Fruit fly (Drosophila melanogaster): ENCODE data around the gene NimB2.

DNA sequence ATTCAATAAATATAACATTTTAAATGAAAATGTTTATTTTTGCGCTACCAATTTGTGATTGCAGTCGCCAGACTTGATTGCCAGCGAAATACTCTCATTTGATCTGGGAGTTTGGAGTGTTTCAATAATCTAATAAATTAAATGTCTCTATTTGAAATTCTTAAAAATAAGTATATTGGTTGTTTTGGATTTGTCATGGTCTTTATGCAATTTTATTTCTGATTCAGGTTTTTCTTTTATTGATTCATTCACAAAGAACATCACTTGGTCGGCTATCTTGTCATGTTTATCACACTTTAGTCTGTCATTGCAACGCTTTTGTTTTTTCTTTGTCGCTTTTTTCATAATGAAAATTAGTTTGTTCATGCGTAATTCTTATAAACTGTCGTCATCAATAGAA lies 32.1 kb upstream of the NimB2 start:
- TF ChIP-seq OdsH (GFP tag; optimal IDR thresholded peaks at IDR 0.05), result no peak
- TF ChIP-seq pan (optimal IDR thresholded peaks at IDR 0.05), result no peak
- no peak for TF ChIP-seq Dif (GFP tag; optimal IDR thresholded peaks at IDR 0.05; ENCODE audit: partially characterized antibody)
- no peak for TF ChIP-seq GATAd (GFP tag; optimal IDR thresholded peaks at IDR 0.05)
- TF ChIP-seq usp (GFP tag; optimal IDR thresholded peaks at IDR 0.05), result no peak

Measured in whole organism, wandering third instar larva.